Worm (Caenorhabditis elegans): ENCODE data around the gene F28C1.3.
A peak's percentile ranks its signal among the peaks of the same experiment; 100 is the strongest.

Gene F28C1.3

ce11 chrV:12486934-12487333, 18.5 kb downstream of the F28C1.3 start, which contains the start of gene inx-11:
Gene inx-11, plus strand, starts transcription at chrV:12487234.
- TF ChIP-seq ets-4 (tag; optimal IDR thresholded peaks at IDR 0.05) (no peak), ceh-45 (GFP tag; IDR thresholded peaks at IDR 0.05) (no peak), ahr-1 (tag; optimal IDR thresholded peaks at IDR 0.05) (no peak), ceh-34 (tag; optimal IDR thresholded peaks at IDR 0.05) (no peak), eyg-1 (tag; optimal IDR thresholded peaks at IDR 0.05) (no peak), lin-11 (tag; optimal IDR thresholded peaks at IDR 0.05) (no peak), unc-42 (tag; optimal IDR thresholded peaks at IDR 0.05) (no peak), dmd-4 (tag; optimal IDR thresholded peaks at IDR 0.05; ENCODE audit: borderline replicate concordance) (no peak), ceh-2 (tag; optimal IDR thresholded peaks at IDR 0.05) (no peak), K09A11.1 (tag; optimal IDR thresholded peaks at IDR 0.05; ENCODE audit: insufficient read depth) (no peak), madf-2 (tag; optimal IDR thresholded peaks at IDR 0.05) (no peak), hlh-15 (tag; optimal IDR thresholded peaks at IDR 0.05) (no peak), hlh-8 (tag; optimal IDR thresholded peaks at IDR 0.05) (no peak), C38D4.7 (GFP tag; optimal IDR thresholded peaks at IDR 0.05) (no peak)

- TF ChIP-seq mec-3 (tag; optimal IDR thresholded peaks at IDR 0.05; ENCODE audit: borderline replicate concordance), result no peak
- TF ChIP-seq npax-4 (tag; optimal IDR thresholded peaks at IDR 0.05), result no peak
- no peak for TF ChIP-seq F13H6.1 (tag; optimal IDR thresholded peaks at IDR 0.05)
- no peak for TF ChIP-seq ama-1 (optimal IDR thresholded peaks at IDR 0.05)
- TF ChIP-seq fkh-6 (tag; optimal IDR thresholded peaks at IDR 0.05), result no peak
- no peak for TF ChIP-seq pha-2 (tag; optimal IDR thresholded peaks at IDR 0.05)
- no peak for TF ChIP-seq sox-2 (GFP tag; IDR thresholded peaks at IDR 0.05)
- no peak for TF ChIP-seq unc-86 (tag; optimal IDR thresholded peaks at IDR 0.05)
- TF ChIP-seq pros-1 (tag; optimal IDR thresholded peaks at IDR 0.05), result no peak
- no peak for TF ChIP-seq nfya-1 (tag; optimal IDR thresholded peaks at IDR 0.05)
- no peak for TF ChIP-seq syd-9 (tag; optimal IDR thresholded peaks at IDR 0.05)
- no peak for TF ChIP-seq ceh-18 (tag; optimal IDR thresholded peaks at IDR 0.05)
- no peak for TF ChIP-seq odd-2 (tag; optimal IDR thresholded peaks at IDR 0.05)
Measured at ce11 chrV:12488002-12488401, 19.5 kb downstream of the F28C1.3 start.

- TF ChIP-seq tbx-7 (tag; optimal IDR thresholded peaks at IDR 0.05), result no peak
- TF ChIP-seq ceh-18 (tag; optimal IDR thresholded peaks at IDR 0.05), result no peak
- no peak for TF ChIP-seq hlh-30 (tag; optimal IDR thresholded peaks at IDR 0.05; ENCODE audit: insufficient read depth)
- TF ChIP-seq ttx-3 (tag; optimal IDR thresholded peaks at IDR 0.05), result no peak
- no peak for TF ChIP-seq pha-4 (tag; optimal IDR thresholded peaks at IDR 0.05)
- no peak for TF ChIP-seq ref-2 (tag; optimal IDR thresholded peaks at IDR 0.05)
Measured at ce11 chrV:12491070-12491643, 22.7 kb downstream of the F28C1.3 start.

ce11 chrV:12494522-12494921, 26.1 kb downstream of the F28C1.3 start, which contains the start of gene mrps-11:
Gene mrps-11, minus strand, starts transcription at chrV:12494622.
- no peak for TF ChIP-seq fkh-6 (tag; optimal IDR thresholded peaks at IDR 0.05)
- no peak for TF ChIP-seq hlh-15 (tag; optimal IDR thresholded peaks at IDR 0.05)

- TF ChIP-seq hlh-30 (tag; optimal IDR thresholded peaks at IDR 0.05; ENCODE audit: insufficient read depth), result peak; percentile 25
- no peak for TF ChIP-seq gmeb-2 (tag; optimal IDR thresholded peaks at IDR 0.05)
- TF ChIP-seq ceh-48 (tag; optimal IDR thresholded peaks at IDR 0.05), result peak; percentile 97
Measured at ce11 chrV:12497725-12498263, 29.3 kb downstream of the F28C1.3 start, which contains the start of the genes W04D2.4 and rbm-25. Gene W04D2.4, minus strand, starts transcription at chrV:12497755. Gene rbm-25, plus strand, starts transcription at chrV:12498213.

Measured in whole organism, late embryonic.